Worm (Caenorhabditis elegans) whole organism, L1 larva: ENCODE results near the gene lin-45.

Source experiments
- dpl-1 ChIP-seq, 3 experiments: fragments of 150-350 bp in 2 of 3; sonication (generic microtip) in 1 of 3; optimal IDR thresholded peaks; 2 replicates each; lab custom pipeline; 2014 to 2017; ENCODE audit warnings: missing biosample characterization in 3 of 3, missing genetic modification characterization in 3 of 3, missing genetic modification reagents in 3 of 3
- fkh-10 ChIP-seq: sonication (generic microtip); optimal IDR thresholded peaks from 2 replicates; lab custom pipeline; 2017; ENCODE audit warnings: missing biosample characterization, missing genetic modification reagents, missing genetic modification characterization
- fkh-4 ChIP-seq: sonication (generic microtip); optimal IDR thresholded peaks from 2 replicates; lab custom pipeline; 2016; ENCODE audit warnings: missing compliant biosample characterization, missing genetic modification characterization, borderline replicate concordance
- jun-1 ChIP-seq: fragments of 150-350 bp; optimal IDR thresholded peaks from 2 replicates; lab custom pipeline; 2014; ENCODE audit warnings: missing biosample characterization, missing genetic modification reagents, missing genetic modification characterization
- lin-13 ChIP-seq: fragments of 150-350 bp; optimal IDR thresholded peaks from 2 replicates; lab custom pipeline; 2014; ENCODE audit warnings: missing biosample characterization, missing genetic modification reagents, missing genetic modification characterization
- lin-15B ChIP-seq: fragments of 150-350 bp; sonication (generic microtip); optimal IDR thresholded peaks from 3 replicates; lab custom pipeline; 2014; ENCODE audit warnings: missing biosample characterization, missing genetic modification characterization
- nhr-47 ChIP-seq: sonication (generic microtip); optimal IDR thresholded peaks from 2 replicates; lab custom pipeline; 2016; ENCODE audit warnings: mild to moderate bottlenecking, missing genetic modification characterization, moderate library complexity, missing compliant biosample characterization
- pag-3 ChIP-seq: sonication (generic microtip); optimal IDR thresholded peaks from 2 replicates; lab custom pipeline; 2017; ENCODE audit warnings: missing genetic modification characterization, mild to moderate bottlenecking, missing compliant biosample characterization, antibody characterized with exemption, borderline replicate concordance; ENCODE audit not compliant: insufficient read depth
- zag-1 ChIP-seq: fragments of 150-350 bp; optimal IDR thresholded peaks from 2 replicates; lab custom pipeline; 2014; ENCODE audit warnings: missing biosample characterization, missing genetic modification characterization

- peak; percentile 52 for TF ChIP-seq lin-15B (tag; lab: Kevin White, UChicago)
- peak; percentile 91 for TF ChIP-seq nhr-47 (tag; lab: Kevin White, UChicago)
- TF ChIP-seq fkh-4: no peak
- peak; percentile 78 for TF ChIP-seq jun-1 (tag; lab: Kevin White, UChicago)
- peak; percentile 76 for TF ChIP-seq lin-13
- TF ChIP-seq zag-1 (tag; lab: Kevin White, UChicago): peak; percentile 16
- peak; percentile 71 to 82 (median 75) for TF ChIP-seq dpl-1 (GFP tag; optimal IDR thresholded peaks at IDR 0.05; lab: Kevin White, UChicago)
- no peak for TF ChIP-seq pag-3 (tag; lab: Kevin White, UChicago)
- peak; percentile 83 for TF ChIP-seq fkh-10 (GFP tag; lab: Kevin White, UChicago)
These were observed 8.0 kb upstream of the lin-45 start for ce11 chrIV:6756374-6756773.
